Fruit fly (Drosophila melanogaster): ENCODE results near the gene CG31709.

The CG31709 gene

DNA sequence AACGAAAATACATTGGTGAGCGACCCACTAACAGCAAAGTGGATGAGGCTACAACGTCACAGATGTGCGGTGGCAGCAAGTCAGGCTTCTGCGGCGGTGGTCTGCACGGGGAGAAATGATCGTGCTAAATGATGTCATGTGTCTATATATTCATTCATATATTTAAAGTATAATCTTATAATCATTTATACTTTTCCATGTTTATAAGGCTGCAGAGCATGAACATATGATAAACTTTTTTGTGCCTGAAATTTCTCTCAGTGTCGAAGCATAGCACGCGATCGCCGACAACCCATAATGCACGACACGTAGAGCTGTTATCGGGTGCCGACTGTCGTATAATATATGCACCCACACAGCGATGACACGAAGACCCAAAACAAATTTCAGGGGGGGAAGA lies 19.0 kb upstream of the CG31709 start:
- no peak for TF ChIP-seq noc (tag; optimal IDR thresholded peaks at IDR 0.05)

- no peak for TF ChIP-seq noc (tag; optimal IDR thresholded peaks at IDR 0.05)
Observed at dm6 chr2L:9594625-9595300, 15.3 kb upstream of the CG31709 start.

DNA sequence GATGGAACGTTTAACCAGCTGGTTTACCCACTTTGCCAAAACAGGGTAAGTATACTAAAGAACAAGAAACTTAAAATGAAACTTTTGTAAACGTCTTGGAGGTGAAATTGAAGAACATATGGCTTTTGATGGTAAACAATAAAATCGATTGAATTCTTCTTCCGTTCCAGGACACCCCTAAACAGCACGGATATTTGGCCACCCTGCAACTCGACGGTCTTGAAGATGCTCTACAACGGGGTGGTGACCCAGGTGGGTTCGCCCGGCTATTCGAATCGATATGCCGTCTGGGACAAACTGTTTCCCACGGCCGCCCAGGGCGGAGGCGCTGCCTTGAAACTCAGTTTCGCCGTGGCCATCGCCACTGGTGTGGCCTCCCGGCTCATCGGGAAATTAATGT lies 11.7 kb upstream of the CG31709 start:
- no peak for TF ChIP-seq noc (tag; optimal IDR thresholded peaks at IDR 0.05)

dm6 chr2L:9589176-9589575 lies 9.7 kb upstream of the CG31709 start, which contains the start of gene CG3841:
TSS of gene CG3841 (plus strand) at chr2L:9589476.
- TF ChIP-seq noc (tag; optimal IDR thresholded peaks at IDR 0.05), result no peak

DNA sequence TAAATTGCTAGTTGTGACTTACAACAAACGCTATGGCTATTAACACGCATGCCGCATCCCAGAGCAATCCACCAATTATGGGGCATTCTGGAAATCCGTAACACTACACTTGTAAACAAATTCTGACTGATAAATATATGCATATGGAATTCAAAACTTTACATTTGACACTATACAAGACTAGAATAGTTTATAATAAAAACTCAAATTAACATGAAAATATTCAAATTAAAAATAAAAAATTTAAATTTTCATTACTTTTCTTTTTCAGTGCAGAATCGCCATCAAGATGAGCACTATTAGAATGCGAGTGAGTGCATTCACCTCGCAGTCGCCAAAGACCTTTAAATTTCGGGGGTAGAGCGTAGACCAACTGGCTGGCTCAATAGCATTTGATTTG lies 6.5 kb upstream of the CG31709 start:
- TF ChIP-seq noc (tag; optimal IDR thresholded peaks at IDR 0.05), result no peak

DNA sequence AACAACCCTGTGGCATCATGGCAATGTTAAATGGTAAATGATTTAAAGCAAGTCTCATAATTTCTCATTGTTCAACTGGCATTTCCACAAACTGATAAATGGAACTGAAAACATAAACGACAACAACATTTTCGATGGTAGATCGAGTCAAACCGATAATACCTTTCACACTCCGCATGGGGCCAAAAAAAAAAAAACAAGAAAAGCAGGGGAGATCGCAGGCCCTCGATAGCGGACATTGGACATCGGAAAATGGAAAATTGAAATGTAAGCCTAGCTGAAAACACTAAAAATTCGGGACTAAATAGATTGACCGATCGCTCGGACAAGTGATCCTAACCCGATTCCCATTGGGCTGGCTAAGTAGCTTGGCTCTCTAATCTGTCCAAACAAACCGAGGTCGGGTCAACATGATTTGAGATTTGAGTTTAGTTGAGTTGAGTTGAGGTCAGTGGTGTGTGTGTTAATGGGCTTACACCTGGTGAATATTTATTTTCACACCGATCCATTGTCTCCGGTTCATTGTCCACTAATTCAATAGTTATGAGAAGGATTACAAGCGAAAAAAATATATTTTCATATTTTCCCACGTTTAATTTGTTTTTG lies 4.8 kb upstream of the CG31709 start:
- no peak for TF ChIP-seq noc (tag; optimal IDR thresholded peaks at IDR 0.05)

DNA sequence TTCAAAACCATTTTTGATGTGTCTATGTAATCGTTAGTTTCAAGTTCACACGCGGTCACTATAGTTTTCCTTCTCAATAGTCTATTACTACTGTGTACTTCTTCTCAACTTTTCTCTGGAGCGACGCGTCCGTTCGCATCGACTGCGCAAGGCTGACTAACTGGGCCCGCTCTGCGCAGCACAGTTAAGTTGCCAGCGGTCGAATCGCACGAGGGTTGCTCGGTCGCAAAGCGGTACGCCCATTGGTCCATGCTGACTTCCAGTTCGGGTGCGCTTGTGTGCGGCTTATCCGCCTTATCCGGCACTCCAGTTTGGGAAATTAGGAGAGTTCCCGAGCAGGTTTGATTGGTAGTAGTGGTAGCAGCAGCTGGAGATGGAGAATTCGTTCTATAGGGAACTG lies 2.1 kb upstream of the CG31709 start, which contains the start of gene gcm:
TSS of gene gcm (minus strand) at position 164 of the 400 bp plus-strand sequence.
- TF ChIP-seq noc (tag; optimal IDR thresholded peaks at IDR 0.05), result no peak

DNA sequence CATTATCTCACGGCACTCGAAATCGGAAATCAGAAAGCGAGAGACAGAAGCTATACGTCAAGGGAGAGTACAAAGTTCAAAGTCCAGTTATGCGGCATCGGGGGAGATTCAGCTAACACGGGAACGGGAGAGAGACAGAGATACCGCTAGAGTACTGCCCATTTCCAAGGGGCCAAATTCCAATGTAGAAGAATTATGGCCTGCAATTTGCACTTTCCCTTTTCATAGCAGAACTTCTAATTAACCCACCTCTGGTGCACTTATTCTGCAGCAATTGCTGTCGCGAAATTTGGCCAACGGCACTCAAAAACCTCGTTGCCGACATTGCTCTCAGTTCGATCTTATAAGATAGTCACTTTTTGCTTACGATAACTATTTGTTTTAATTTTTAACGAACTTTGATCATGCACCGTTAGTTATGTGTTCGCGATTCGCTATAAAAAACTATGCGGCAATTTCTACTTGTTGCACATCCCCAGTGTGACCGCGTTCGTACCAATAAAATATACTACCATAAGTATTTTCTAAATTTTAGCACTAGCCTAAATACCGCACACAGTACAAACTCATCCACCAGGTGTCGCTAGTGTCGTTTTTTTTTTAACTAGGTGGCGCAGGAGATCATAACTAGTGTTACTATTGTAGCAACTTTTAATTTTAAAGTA lies 3.0 kb downstream of the CG31709 start, which contains the start of gene Mtpalpha:
TSS of gene Mtpalpha (minus strand) at position 501 of the 665 bp plus-strand sequence.
- TF ChIP-seq noc (tag; optimal IDR thresholded peaks at IDR 0.05), result peak; percentile 67

DNA sequence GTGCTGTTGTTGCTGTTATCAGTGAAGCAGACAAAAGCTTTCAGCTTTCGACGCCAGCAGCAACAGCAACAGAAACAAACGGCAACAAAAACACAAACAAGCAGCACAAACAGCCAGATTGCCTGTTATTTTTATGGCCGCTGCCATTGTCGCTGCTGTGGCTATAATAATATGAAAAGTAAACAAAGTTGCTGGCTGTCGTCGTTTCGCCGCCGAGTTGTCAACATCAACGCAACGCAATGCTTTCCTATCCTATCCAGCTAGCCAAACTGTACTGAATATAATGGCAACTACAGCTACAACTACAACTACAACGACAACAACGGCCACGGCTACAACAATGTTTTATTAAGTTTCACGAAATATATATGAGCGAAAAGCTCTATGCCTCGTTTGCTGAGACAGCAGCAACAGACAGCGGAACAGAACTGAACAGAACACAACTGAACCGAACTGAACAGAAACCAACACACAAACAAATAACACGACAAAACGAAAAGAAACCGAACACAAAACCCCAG lies 8.7 kb downstream of the CG31709 start:
- TF ChIP-seq noc (tag; optimal IDR thresholded peaks at IDR 0.05), result no peak

DNA sequence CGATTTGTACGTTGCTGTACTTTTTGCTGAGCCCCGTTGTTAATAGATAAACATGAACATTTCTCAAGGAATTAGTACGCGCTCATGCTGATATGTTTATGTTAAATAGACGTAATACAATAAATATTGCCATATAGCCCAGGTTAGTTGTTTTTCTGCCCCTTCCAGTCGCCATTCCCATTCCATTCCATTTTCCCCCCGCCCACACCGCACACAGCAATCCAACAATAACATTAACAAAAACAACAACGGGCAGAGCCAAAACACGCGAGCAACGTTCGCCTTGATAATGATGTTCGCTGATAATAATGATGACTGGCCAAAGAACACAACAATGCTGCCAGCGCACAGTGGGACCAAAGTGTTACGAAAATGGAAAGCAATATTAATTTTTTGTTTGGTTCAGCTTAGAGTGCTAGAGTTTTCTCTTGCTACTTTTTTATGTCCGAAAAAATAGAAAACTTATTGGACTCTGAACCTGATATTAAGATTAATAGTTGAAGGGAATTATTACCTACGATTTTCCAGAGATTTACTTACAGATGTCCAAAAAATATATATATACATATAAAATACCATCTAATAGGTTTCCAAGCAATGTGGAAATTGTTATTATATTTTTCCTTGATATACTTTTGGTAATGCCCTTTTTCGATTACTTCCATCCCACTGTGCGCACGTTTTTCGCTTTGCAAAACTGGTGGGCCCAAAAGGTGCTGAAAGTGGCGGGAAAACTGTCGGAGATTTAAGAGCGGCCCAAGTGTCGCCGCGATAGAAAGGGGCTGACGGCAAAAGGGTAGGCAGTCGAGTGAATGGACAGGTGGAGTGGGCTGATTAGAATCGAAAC lies 9.6 kb downstream of the CG31709 start:
- TF ChIP-seq noc (tag; optimal IDR thresholded peaks at IDR 0.05), result peak; percentile 98

dm6 chr2L:9569131-9569530 lies 10.3 kb downstream of the CG31709 start:
- no peak for TF ChIP-seq noc (tag; optimal IDR thresholded peaks at IDR 0.05)

DNA sequence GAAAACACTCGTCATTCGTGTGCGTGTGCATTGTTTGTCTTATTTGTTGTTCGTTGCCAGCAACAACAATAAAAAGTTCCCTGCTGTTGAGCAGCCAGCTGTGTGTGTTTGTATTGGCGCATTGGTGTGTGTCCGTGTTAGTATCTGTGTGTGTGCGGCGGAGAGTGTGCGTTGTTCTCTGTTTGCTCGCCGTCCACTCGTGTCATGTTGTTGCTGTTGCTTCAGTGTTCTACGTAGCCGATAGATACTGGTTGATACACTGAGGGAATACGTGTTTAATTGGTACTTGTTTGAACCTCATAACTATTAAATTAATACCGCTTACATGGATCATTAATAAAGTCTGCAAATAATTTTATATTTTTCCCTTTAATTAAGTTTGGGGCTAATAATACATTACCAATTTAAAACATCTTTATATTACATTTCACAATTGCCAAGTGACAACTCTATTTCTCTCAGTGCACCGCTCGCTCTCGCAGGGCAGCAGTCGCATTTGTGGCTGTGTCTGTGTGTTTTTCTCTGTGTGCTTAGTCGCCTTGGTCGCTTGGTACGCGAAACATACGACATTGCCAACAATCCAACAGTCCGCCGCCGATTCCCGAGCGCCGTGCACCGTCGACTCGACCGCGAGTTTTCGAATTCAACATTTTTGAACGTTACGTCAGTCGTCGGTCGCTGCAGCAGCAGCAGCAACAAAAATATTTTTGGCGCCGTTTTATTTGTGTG lies 10.9 kb downstream of the CG31709 start, which contains the start of gene brwl:
TSS of gene brwl (plus strand) at position 531 of the 729 bp plus-strand sequence.
- TF ChIP-seq noc (tag; optimal IDR thresholded peaks at IDR 0.05), result peak; percentile 99

- TF ChIP-seq noc (tag; optimal IDR thresholded peaks at IDR 0.05), result peak; percentile 81
Observed at dm6 chr2L:9567398-9567856, 12.0 kb downstream of the CG31709 start.

DNA sequence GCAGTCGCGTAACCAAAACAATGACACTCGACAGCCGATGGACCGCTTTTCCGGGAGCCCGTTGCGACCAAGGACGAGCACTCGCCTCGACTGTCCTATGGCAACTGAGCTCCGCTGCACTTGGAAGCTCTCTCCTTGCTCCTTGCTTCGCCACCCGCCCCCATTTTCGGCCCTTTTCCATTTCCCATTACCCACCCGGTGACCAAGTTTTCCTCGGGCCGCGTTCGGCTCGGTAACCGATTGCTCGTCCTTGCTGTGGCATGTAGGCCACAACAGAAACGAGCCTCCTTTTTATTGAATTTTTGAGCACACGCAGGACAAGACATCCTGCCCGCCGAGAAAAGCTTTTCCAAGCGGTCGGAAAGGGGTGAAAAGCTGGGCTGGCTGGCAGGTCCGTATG lies 12.8 kb downstream of the CG31709 start, which contains the start of gene jp:
TSS of gene jp (minus strand) at position 95 of the 400 bp plus-strand sequence.
- TF ChIP-seq noc (tag; optimal IDR thresholded peaks at IDR 0.05), result no peak

dm6 chr2L:9565387-9565786 lies 14.1 kb downstream of the CG31709 start, which contains the start of gene CG46468:
TSS of gene CG46468 (minus strand) at chr2L:9565438.
- no peak for TF ChIP-seq noc (tag; optimal IDR thresholded peaks at IDR 0.05)

Data from whole organism, larva.